Fruit fly (Drosophila melanogaster): ENCODE data around the gene ppk22.

- no peak for TF ChIP-seq Sin3A (optimal IDR thresholded peaks at IDR 0.05)
- TF ChIP-seq h (optimal IDR thresholded peaks at IDR 0.05) = no peak
- no peak for TF ChIP-seq psq (optimal IDR thresholded peaks at IDR 0.05)
- no peak for TF ChIP-seq Myc (optimal IDR thresholded peaks at IDR 0.05)
- no peak for TF ChIP-seq insv (optimal IDR thresholded peaks at IDR 0.05)
- no peak for TF ChIP-seq ttk (optimal IDR thresholded peaks at IDR 0.05)
Measured at dm6 chr3R:24841063-24841462, 18.5 kb downstream of the ppk22 start, which contains the start of gene CG33658.
